Fruit fly (Drosophila melanogaster) whole organism: ENCODE measurements around the gene Afti.

ENCODE experiments used
- CG8478 ChIP-seq: fragments of >200 bp; optimal IDR thresholded peaks from 2 replicates; lab custom pipeline; 2018; ENCODE audit warnings: inconsistent platforms
- Dll ChIP-seq: fragments of >200 bp; optimal IDR thresholded peaks from 2 replicates; lab custom pipeline; 2017
- EcR ChIP-seq, 2 experiments: fragments of >200 bp; optimal IDR thresholded peaks; 2 replicates each; lab custom pipeline; 2017; ENCODE audit warnings: missing biosample characterization in 2 of 2, missing genetic modification characterization in 2 of 2, missing genetic modification reagents in 2 of 2
- pan ChIP-seq: fragments of >200 bp; optimal IDR thresholded peaks from 2 replicates; lab custom pipeline; 2017
- psq ChIP-seq: fragments of >200 bp; optimal IDR thresholded peaks from 2 replicates; lab custom pipeline; 2017
- usp ChIP-seq: fragments of >200 bp; optimal IDR thresholded peaks from 2 replicates; lab custom pipeline; 2017; ENCODE audit warnings: missing biosample characterization, missing genetic modification characterization, mixed read lengths

Gene Afti

DNA sequence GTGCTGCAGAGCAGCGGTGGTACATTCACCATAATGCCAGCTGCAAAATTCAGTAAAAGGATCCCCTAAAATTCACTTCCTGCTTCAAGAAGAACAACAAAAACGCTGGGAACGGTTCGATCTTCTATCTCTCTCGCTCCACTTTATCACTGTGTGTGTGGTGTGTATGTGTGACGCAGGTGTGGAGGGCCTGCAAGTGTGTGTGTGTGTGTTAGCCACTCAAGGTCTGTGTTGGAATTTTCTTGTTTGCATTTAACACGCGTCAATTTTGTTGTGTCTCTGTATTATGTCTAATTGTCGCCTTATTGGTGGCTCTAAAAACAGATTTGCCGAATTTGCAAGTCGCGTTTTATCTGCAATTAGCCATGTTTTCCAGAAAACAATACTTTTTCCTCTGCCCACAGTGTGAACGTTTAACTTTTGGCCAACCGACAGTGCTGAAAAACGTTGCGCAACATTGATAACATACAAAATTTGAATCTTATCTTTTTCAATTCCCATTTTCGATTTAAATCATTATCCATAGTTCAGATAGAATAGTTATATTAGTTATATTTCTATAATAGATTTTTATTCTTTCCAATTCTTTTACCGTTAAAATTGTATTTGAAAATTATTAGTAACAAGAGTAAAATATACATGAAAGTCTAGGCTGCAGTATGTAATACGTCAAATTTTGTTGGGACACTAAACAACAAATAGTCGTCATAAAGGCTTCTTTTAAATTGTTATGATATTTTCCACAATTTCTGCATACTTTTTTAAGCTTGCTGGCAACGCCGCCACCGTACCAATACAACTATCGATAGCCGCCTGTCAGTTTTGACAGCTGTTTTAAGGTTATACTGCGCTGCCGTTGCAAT, at the start of gene Afti, which contains the start of gene ATPsynE:
Afti (minus strand) TSS at position 440 of the 863 bp plus-strand sequence.
ATPsynE (plus strand) TSS at position 698 of the 863 bp plus-strand sequence.
- TF ChIP-seq Dll (lab: Kevin White, UChicago) (no peak), CG8478 (peak; percentile 68)

DNA sequence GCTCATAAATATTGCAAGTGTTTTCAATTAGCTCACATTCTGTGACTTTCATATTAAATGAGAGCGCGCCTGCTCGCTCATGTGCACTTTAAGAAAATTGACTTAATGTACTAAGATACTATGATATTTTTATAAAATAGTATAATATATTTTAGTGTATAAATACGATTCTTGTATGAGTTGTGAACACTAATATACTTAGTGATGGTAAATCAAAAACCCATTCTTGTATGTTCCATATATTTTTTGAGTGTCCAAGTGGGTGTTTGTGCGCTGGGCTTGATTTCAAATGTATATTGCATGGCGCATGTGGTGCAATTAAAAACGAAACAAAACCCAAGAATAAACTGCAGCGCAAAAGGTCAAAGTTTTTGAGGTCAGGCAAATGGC, 47.3 kb upstream of the Afti start:
- no peak for TF ChIP-seq pan (lab: Kevin White, UChicago)
- TF ChIP-seq usp (GFP tag; lab: Kevin White, UChicago): no peak
- no peak for TF ChIP-seq EcR (GFP tag; optimal IDR thresholded peaks at IDR 0.05; lab: Kevin White, UChicago)
- no peak for TF ChIP-seq Dll (lab: Kevin White, UChicago)
- no peak for TF ChIP-seq CG8478

DNA sequence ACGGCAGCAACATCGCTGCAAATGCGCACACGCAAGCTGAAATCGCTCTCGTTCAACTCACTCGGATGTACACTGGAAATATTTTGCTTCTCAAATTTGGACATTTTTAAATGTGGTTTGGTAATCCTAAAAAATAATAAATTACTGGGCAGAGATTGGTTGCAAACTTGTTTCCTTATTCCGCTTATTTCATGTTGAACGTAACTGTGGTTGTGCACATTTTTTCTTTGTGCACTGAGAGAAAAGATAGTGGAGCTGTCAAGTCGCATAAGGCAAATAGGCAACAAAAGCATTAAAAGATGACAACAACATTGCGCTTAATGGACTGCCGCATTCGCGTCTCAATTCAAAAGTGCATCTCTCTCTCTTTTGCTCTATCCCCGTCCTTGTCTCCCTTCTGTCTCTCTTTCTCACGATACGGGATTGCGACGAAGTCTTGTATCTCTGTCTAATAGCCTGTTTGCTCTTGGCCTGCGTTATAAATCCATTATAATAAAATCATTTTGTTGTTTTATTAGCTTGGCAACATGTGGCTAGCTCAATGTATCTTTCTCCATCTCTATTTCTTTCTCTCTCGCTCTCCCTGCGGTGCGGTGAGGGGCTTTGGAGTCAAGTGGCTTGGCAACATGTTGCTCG, 46.8 kb upstream of the Afti start:
- TF ChIP-seq pan (lab: Kevin White, UChicago): no peak
- no peak for TF ChIP-seq Dll (lab: Kevin White, UChicago)
- peak; percentile 35 for TF ChIP-seq CG8478

DNA sequence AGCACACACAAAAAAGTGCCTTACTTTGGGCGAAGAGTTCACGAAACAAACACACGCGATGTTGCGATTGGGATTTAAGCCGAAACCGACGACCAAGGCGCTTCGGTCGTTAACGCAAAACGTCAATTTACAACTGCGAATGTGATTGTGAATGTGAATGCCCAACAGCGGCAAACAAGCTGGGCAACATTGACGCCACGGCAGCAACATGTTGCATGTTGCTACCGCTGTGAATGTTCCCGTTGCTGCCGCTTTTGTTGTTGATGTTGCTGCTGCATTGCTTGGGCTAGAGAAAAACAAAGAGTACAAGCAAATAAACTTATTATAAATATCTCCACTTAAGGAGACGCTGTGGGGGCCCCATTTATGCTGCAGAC, 46.3 kb upstream of the Afti start, which contains the start of gene NK7.1:
NK7.1 (minus strand) TSS at position 137 of the 377 bp plus-strand sequence.
- no peak for TF ChIP-seq psq
- no peak for TF ChIP-seq pan (lab: Kevin White, UChicago)
- no peak for TF ChIP-seq CG8478
- no peak for TF ChIP-seq EcR (GFP tag; optimal IDR thresholded peaks at IDR 0.05; lab: Kevin White, UChicago)
- no peak for TF ChIP-seq Dll (lab: Kevin White, UChicago)

DNA sequence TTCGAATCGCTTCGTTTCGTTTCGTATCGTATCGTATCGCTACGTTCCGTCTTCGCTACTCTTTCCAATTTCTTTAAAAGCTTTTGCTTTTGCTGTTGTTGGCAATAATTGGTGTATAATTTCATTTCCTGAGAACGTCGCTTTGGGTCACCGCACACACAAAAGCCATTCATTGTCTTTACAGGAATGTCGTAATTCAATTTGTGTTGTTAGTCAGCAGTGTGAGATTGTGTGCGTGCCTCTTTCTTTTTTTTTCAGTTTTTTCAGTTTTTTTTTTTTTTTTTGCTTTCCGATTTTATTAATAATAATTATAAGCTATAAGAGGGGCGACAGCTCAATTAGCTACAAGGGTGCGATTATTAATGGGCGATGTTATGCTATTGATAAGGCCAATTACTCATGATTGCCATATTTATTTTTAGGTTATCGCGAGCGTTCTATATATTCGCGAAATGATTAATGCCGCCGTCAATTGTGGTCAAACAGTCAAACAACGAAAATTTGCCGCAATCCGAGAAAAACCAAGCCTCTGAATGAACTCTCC, 44.7 kb upstream of the Afti start:
- TF ChIP-seq usp (GFP tag; lab: Kevin White, UChicago) (no peak), CG8478 (no peak), Dll (lab: Kevin White, UChicago) (no peak), psq (no peak), pan (lab: Kevin White, UChicago) (no peak)

DNA sequence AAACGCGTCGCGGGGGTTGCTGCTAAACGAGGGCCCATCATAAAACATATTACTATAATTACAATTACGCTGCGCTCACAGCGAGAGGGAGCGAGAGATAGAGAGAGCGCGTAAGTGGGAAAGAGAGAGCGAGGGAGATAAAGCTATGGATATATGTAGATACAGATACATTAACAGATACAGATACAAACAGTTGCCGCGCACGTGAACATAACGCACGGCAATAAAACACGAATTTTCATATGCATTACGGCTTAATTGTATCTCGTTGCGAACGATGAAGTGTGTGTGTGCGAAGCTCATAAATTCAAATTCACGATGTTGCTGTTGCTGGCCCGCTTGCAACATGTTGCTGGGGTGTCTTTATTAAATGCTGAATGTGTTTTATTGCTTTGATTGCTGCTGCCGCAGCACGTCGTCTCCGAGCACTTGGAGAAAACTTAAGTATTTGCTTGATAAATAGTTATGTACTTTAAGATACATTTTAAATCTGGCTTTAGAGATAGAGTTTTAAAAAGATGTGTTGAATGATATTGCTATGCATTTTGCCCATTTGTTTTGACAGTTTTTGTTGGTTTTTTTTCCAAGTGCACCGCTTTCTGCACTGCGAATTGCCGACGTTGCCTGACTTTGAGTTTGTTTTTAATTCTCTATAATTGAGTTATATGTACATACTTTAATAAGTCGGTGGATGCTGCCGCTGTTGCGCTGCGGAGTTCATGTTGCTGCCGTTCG, 43.9 kb upstream of the Afti start:
- no peak for TF ChIP-seq CG8478
- no peak for TF ChIP-seq EcR (GFP tag; optimal IDR thresholded peaks at IDR 0.05; lab: Kevin White, UChicago)
- TF ChIP-seq Dll (lab: Kevin White, UChicago): no peak
- no peak for TF ChIP-seq pan (lab: Kevin White, UChicago)
- TF ChIP-seq psq: no peak
- TF ChIP-seq usp (GFP tag; lab: Kevin White, UChicago): no peak

DNA sequence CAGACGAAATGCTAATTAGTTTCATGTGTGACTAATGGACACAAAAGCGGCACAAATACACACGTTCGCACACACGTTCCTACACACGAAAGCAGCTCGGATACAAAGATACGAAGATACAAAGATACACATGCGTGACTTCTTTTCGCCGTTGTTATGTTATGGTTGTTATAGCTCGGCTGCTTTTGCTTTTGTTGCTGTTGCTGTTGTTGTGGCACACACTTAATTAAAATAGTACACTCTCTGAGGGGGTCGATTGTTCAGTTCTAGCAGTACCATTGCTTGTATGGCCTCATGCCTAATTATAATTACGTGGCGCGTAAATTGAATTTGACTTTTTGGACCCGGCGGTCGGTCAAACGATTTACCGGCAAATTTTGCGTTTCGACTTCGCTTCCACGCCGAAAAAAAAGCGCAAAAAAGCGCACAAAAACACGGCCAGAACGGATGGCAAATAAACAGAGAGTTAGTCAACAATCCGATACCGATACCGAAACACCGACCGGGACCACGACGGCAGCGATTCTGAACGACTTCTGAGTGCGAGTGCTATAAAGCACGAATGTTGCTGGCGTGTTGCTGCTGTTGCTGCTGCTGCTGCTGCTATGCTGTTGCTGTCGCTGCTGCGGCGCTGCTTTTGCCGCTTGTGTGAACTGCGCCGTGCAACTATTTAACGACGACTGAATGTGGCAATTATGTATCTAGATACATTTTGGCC, 43.2 kb upstream of the Afti start:
- TF ChIP-seq pan (lab: Kevin White, UChicago) (no peak), Dll (lab: Kevin White, UChicago) (peak; percentile 33), usp (GFP tag; lab: Kevin White, UChicago) (no peak)

DNA sequence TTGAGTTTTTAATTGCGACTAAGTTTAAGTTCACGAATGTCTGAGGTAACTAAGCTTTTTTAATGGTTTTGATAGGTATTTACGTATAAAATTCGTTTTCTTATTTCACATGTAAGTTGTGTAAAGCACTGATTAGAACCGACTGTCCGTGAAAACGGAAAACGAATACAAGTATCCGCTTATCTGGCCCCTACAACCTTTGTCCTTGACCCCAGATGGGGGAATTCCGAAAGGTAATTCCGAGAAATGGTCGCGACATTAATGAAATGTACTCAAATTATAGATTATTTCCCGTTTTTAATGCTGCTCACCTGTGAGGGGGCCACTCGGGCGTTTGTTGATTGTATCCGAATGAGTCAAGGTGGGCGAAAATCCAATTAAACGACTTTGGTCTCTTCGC, 40.4 kb upstream of the Afti start:
- TF ChIP-seq CG8478 (no peak), usp (GFP tag; lab: Kevin White, UChicago) (no peak), EcR (GFP tag; optimal IDR thresholded peaks at IDR 0.05; lab: Kevin White, UChicago) (no peak), psq (no peak), pan (lab: Kevin White, UChicago) (no peak)

DNA sequence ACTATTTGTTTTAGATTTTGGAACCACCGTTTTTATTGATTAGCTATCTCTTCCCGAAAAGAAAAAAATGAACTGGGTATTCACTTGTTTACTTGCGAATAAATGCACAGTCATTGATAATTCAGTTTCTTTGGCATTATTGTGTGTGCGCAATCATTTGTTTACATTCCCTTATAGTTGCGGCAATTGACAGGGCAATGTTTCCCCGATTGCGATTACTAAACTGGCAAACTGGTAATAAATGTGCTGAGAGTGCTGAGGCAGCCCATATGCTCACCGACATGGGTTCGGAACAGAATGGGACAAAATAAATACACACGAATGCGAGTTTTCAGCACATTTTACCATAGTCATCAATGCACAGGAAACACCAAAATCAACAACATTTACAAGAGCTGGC, 39.4 kb upstream of the Afti start:
- TF ChIP-seq Dll (lab: Kevin White, UChicago) (no peak), pan (lab: Kevin White, UChicago) (no peak), usp (GFP tag; lab: Kevin White, UChicago) (no peak), CG8478 (no peak), psq (no peak), EcR (GFP tag; optimal IDR thresholded peaks at IDR 0.05; lab: Kevin White, UChicago) (no peak)

DNA sequence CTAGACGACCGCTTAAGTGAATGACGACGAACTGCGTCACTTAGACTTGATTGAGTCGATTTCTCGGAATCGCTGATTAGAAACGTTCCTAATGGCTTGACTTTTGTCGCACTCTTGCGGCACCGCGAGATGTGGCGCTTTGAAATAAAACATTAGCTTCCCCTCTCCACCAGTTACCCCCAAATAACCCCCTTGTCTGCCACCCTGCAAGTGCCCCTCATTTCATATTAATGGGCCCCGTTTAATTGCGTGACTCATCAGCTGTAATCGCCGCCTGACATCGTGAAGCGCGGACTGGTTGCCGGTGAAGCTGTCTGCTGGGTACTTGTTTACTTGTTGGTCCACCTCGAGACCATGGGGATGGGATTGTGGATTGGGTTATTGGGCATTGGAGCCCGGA, 37.7 kb upstream of the Afti start:
- TF ChIP-seq CG8478 (no peak), Dll (lab: Kevin White, UChicago) (no peak), EcR (GFP tag; optimal IDR thresholded peaks at IDR 0.05; lab: Kevin White, UChicago) (no peak), pan (lab: Kevin White, UChicago) (no peak), psq (no peak), usp (GFP tag; lab: Kevin White, UChicago) (no peak)

DNA sequence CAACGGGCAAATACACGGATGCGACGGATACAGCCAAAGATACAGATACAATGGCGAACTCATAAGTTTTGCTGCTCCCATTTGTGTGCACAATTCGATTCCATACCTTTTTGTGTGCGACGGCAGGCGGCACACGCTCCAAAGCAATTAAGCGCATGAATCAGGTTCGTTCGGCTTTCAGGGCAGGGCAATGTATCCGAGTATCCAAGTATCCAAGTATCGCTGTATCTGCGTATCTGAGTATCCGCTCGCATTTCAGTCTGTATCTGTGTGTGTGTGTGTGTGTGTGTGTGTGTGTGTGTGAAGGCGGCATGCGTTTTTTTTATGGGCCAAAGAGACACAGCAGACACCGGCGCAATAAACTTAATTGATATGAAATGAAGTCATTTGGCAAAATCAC, 36.7 kb upstream of the Afti start:
- TF ChIP-seq Dll (lab: Kevin White, UChicago) (no peak), psq (no peak), usp (GFP tag; lab: Kevin White, UChicago) (no peak), CG8478 (no peak), pan (lab: Kevin White, UChicago) (no peak), EcR (GFP tag; optimal IDR thresholded peaks at IDR 0.05; lab: Kevin White, UChicago) (no peak)
